Worm (Caenorhabditis elegans) whole organism, L4/young adult: ENCODE measurements around the gene unc-53.

ENCODE experiments used
- W03F9.2 ChIP-seq: fragments of 150-350 bp; optimal IDR thresholded peaks from 2 replicates; lab custom pipeline; 2014; ENCODE audit warnings: missing biosample characterization, missing genetic modification characterization
- dao-5 ChIP-seq: sonication (generic microtip); optimal IDR thresholded peaks from 2 replicates; lab custom pipeline; 2016; ENCODE audit warnings: missing genotype, missing genetic modification characterization, moderate library complexity, missing compliant biosample characterization
- him-1 ChIP-seq: sonication (generic microtip); optimal IDR thresholded peaks from 2 replicates; lab custom pipeline; 2016; ENCODE audit warnings: missing genotype, missing genetic modification reagents, missing genetic modification characterization, missing compliant biosample characterization

DNA sequence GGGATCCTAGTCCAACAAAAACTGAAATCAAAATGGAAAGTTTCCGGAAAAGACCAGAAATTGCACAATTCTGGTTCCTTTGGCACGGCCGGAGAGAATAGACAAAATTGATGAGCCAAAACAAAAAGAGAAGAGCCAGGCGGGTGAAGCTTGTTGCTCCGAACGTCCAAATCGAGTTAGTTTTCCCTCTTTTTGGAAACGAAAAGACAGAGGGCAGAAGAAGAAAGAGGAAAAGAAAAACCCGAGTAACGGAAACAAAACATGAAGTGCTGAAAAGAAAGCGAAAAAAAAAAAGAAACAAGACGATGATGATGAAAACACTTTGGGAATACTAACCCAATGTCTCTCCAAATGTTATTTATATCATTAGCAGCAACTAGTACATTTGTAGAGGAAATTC, 2.3 kb upstream of the unc-53 start:
- no peak for TF ChIP-seq dao-5 (tag; lab: Kevin White, UChicago)
- TF ChIP-seq him-1 (tag; lab: Kevin White, UChicago): no peak
- TF ChIP-seq W03F9.2 (tag; lab: Kevin White, UChicago): no peak
